Worm (Caenorhabditis elegans): ENCODE data around the gene fbxa-47.

ce11 chrIII:2219408-2219807 lies 12.9 kb downstream of the fbxa-47 start, which contains the start of gene fbxa-12:
- TF ChIP-seq W03F9.2 (tag; optimal IDR thresholded peaks at IDR 0.05) (no peak), dao-5 (tag; optimal IDR thresholded peaks at IDR 0.05) (no peak), him-1 (tag; optimal IDR thresholded peaks at IDR 0.05) (no peak)
